Fruit fly (Drosophila melanogaster) whole organism, embryonic: Measurements from ENCODE around the gene Rab9Db.

Experiments
- Antp ChIP-seq: fragments of 200-800 bp; sonication (Bioruptor generic); optimal IDR thresholded peaks from 3 replicates; lab custom pipeline; 2016; ENCODE audit warnings: missing biosample characterization, missing genetic modification characterization
- BEAF-32 ChIP-seq: fragments of 200-800 bp; sonication (Bioruptor generic); optimal IDR thresholded peaks from 3 replicates; lab custom pipeline; 2017; ENCODE audit warnings: missing biosample characterization, missing genetic modification characterization, mild to moderate bottlenecking, moderate library complexity, missing genetic modification reagents
- CG10147 ChIP-seq: fragments of 200-800 bp; sonication (Bioruptor generic); optimal IDR thresholded peaks from 2 replicates; lab custom pipeline; 2019; ENCODE audit warnings: missing biosample characterization, mild to moderate bottlenecking, missing genetic modification characterization, moderate library complexity
- CG10209 ChIP-seq: fragments of 200-800 bp; sonication (Bioruptor generic); optimal IDR thresholded peaks from 3 replicates; lab custom pipeline; 2017; ENCODE audit warnings: missing biosample characterization, mild to moderate bottlenecking, missing genetic modification characterization, missing genetic modification reagents
- CG10543 ChIP-seq: fragments of 200-800 bp; sonication (Bioruptor generic); optimal IDR thresholded peaks from 3 replicates; lab custom pipeline; 2017; ENCODE audit warnings: missing biosample characterization, mild to moderate bottlenecking, missing genetic modification characterization, moderate library complexity
- CG12659 ChIP-seq: fragments of 200-800 bp; sonication (Bioruptor generic); optimal IDR thresholded peaks from 3 replicates; lab custom pipeline; 2017; ENCODE audit warnings: mild to moderate bottlenecking, missing biosample characterization, missing genetic modification reagents, missing genetic modification characterization
- CG14710 ChIP-seq: fragments of 200-800 bp; sonication (Bioruptor generic); optimal IDR thresholded peaks from 3 replicates; lab custom pipeline; 2019; ENCODE audit warnings: missing biosample characterization, mild to moderate bottlenecking, missing genetic modification characterization, moderate library complexity
- CG15479 ChIP-seq: fragments of 200-800 bp; sonication (Bioruptor generic); optimal IDR thresholded peaks from 3 replicates; lab custom pipeline; 2019; ENCODE audit warnings: missing biosample characterization, mild to moderate bottlenecking, missing genetic modification characterization, moderate library complexity
- CG2116 ChIP-seq: fragments of 200-800 bp; sonication (Bioruptor generic); optimal IDR thresholded peaks from 3 replicates; lab custom pipeline; 2018; ENCODE audit warnings: missing biosample characterization, mild to moderate bottlenecking, missing genetic modification characterization
- CG3065 ChIP-seq: fragments of 200-800 bp; sonication (Bioruptor generic); optimal IDR thresholded peaks from 2 replicates; lab custom pipeline; 2016; ENCODE audit warnings: missing biosample characterization, missing genetic modification characterization
- CG3838 ChIP-seq: fragments of 200-800 bp; sonication (Bioruptor generic); optimal IDR thresholded peaks from 3 replicates; lab custom pipeline; 2016; ENCODE audit warnings: missing biosample characterization, missing genetic modification characterization
- CG3847 ChIP-seq: fragments of 200-800 bp; sonication (Bioruptor generic); IDR thresholded peaks from 2 replicates; pipeline ENCODE4 v1.3.6; 2022; ENCODE audit warnings: missing biosample characterization, missing genetic modification characterization
- CG4854 ChIP-seq: fragments of 200-800 bp; sonication (Bioruptor generic); optimal IDR thresholded peaks from 2 replicates; lab custom pipeline; 2016; ENCODE audit warnings: missing biosample characterization, missing genetic modification characterization, inconsistent platforms
- CG6272 ChIP-seq: fragments of 200-800 bp; sonication (Bioruptor generic); IDR thresholded peaks from 2 replicates; pipeline ENCODE4 v1.3.6; 2022; ENCODE audit warnings: missing biosample characterization, missing genetic modification characterization
- CG7786 ChIP-seq: fragments of 200-800 bp; sonication (Bioruptor generic); optimal IDR thresholded peaks from 2 replicates; lab custom pipeline; 2016; ENCODE audit warnings: missing biosample characterization, missing genetic modification characterization
- CG9215 ChIP-seq: fragments of 200-800 bp; sonication (Bioruptor generic); IDR thresholded peaks from 2 replicates; pipeline ENCODE4 v1.3.6; 2022; ENCODE audit warnings: missing biosample characterization, missing genetic modification characterization
- Chrac-16 ChIP-seq: fragments of 200-800 bp; sonication (Bioruptor generic); optimal IDR thresholded peaks from 3 replicates; lab custom pipeline; 2016; ENCODE audit warnings: missing biosample characterization, missing genetic modification characterization
- D ChIP-seq, 2 experiments: fragments of 200-800 bp in 1 of 2; fragments of >200 bp in 1 of 2; sonication (Bioruptor generic) in 1 of 2; optimal IDR thresholded peaks; 2 replicates in 1 of 2; 3 replicates in 1 of 2; lab custom pipeline; 2017; ENCODE audit warnings: mild to moderate bottlenecking in 1 of 2, missing biosample characterization in 1 of 2, missing genetic modification characterization in 1 of 2, missing genetic modification reagents in 1 of 2
- Dip2 ChIP-seq: fragments of 200-800 bp; sonication (Bioruptor generic); IDR thresholded peaks from 2 replicates; pipeline ENCODE4 v1.3.6; 2022; ENCODE audit warnings: missing biosample characterization, missing genetic modification characterization
- Doc3 ChIP-seq: fragments of 200-800 bp; sonication (Bioruptor generic); IDR thresholded peaks from 3 replicates; pipeline ENCODE4 v1.3.6; 2022; ENCODE audit warnings: missing biosample characterization, missing genetic modification characterization; ENCODE audit not compliant: partially characterized antibody
- Dref ChIP-seq: fragments of 200-800 bp; sonication (Bioruptor generic); IDR thresholded peaks from 2 replicates; pipeline ENCODE4 v1.3.6; 2022; ENCODE audit warnings: missing biosample characterization, missing genetic modification characterization
- Fer2 ChIP-seq: fragments of 200-800 bp; sonication (Bioruptor generic); optimal IDR thresholded peaks from 2 replicates; lab custom pipeline; 2018; ENCODE audit warnings: missing biosample characterization, mild to moderate bottlenecking, missing genetic modification characterization, moderate library complexity
- Gug ChIP-seq: fragments of 200-800 bp; sonication (Bioruptor generic); IDR thresholded peaks from 4 replicates; pipeline ENCODE4 v1.3.6; 2022; ENCODE audit warnings: missing biosample characterization, missing genetic modification characterization
- Hr3 ChIP-seq: fragments of 200-800 bp; sonication (Bioruptor generic); optimal IDR thresholded peaks from 3 replicates; lab custom pipeline; 2016; ENCODE audit warnings: missing biosample characterization, missing genetic modification characterization
- MESR4 ChIP-seq: fragments of 200-800 bp; sonication (Bioruptor generic); optimal IDR thresholded peaks from 2 replicates; lab custom pipeline; 2018; ENCODE audit warnings: missing biosample characterization, mild to moderate bottlenecking, missing genetic modification characterization, moderate library complexity
- Nf-YA ChIP-seq: fragments of 200-800 bp; sonication (Bioruptor generic); IDR thresholded peaks from 2 replicates; pipeline ENCODE4 v1.3.6; 2022; ENCODE audit warnings: missing biosample characterization, missing genetic modification characterization
- NfI ChIP-seq: fragments of 200-800 bp; sonication (Bioruptor generic); optimal IDR thresholded peaks from 3 replicates; lab custom pipeline; 2018; ENCODE audit warnings: missing biosample characterization, mild to moderate bottlenecking, missing genetic modification characterization, moderate library complexity
- Sox102F ChIP-seq: fragments of 200-800 bp; sonication (Bioruptor generic); optimal IDR thresholded peaks from 2 replicates; lab custom pipeline; 2018; ENCODE audit warnings: missing biosample characterization, mild to moderate bottlenecking, missing genetic modification characterization, moderate library complexity
- Trl ChIP-seq, 3 experiments: fragments of >200 bp in 2 of 3; fragments of 200-800 bp in 1 of 3; sonication (Bioruptor generic) in 1 of 3; optimal IDR thresholded peaks; 2 replicates in 1 of 3; 3 replicates in 2 of 3; lab custom pipeline; 2016 to 2017; ENCODE audit warnings: missing biosample characterization in 1 of 3, missing genetic modification characterization in 1 of 3
- YL-1 ChIP-seq: fragments of 200-800 bp; sonication (Bioruptor generic); optimal IDR thresholded peaks from 3 replicates; lab custom pipeline; 2017; ENCODE audit warnings: missing biosample characterization, mild to moderate bottlenecking, missing genetic modification characterization
- amos ChIP-seq: fragments of 200-800 bp; sonication (Bioruptor generic); IDR thresholded peaks from 2 replicates; pipeline ENCODE4 v1.3.6; 2022; ENCODE audit warnings: missing biosample characterization, missing genetic modification characterization; ENCODE audit not compliant: partially characterized antibody
- bab2 ChIP-seq: fragments of 200-800 bp; sonication (Bioruptor generic); optimal IDR thresholded peaks from 2 replicates; lab custom pipeline; 2016; ENCODE audit warnings: missing biosample characterization, missing genetic modification characterization
- bcd ChIP-seq: fragments of 200-800 bp; sonication (Bioruptor generic); optimal IDR thresholded peaks from 2 replicates; lab custom pipeline; 2017; ENCODE audit warnings: missing biosample characterization, mild to moderate bottlenecking, missing genetic modification characterization
- cato ChIP-seq: fragments of 200-800 bp; sonication (Bioruptor generic); optimal IDR thresholded peaks from 2 replicates; lab custom pipeline; 2016; ENCODE audit warnings: missing biosample characterization, missing genetic modification characterization, borderline replicate concordance
- danr ChIP-seq: fragments of 200-800 bp; sonication (Bioruptor generic); IDR thresholded peaks from 2 replicates; pipeline ENCODE4 v1.3.6; 2022; ENCODE audit warnings: missing biosample characterization, missing genetic modification characterization
- disco-r ChIP-seq: fragments of 200-800 bp; sonication (Bioruptor generic); optimal IDR thresholded peaks from 2 replicates; lab custom pipeline; 2016; ENCODE audit warnings: missing biosample characterization, missing genetic modification characterization
- dmrt99B ChIP-seq: fragments of 200-800 bp; sonication (Bioruptor generic); optimal IDR thresholded peaks from 2 replicates; lab custom pipeline; 2018; ENCODE audit warnings: missing biosample characterization, mild to moderate bottlenecking, missing genetic modification characterization, moderate library complexity
- emc ChIP-seq: fragments of 200-800 bp; sonication (Bioruptor generic); optimal IDR thresholded peaks from 2 replicates; lab custom pipeline; 2016; ENCODE audit warnings: missing biosample characterization, missing genetic modification characterization
- gce ChIP-seq: fragments of 200-800 bp; sonication (Bioruptor generic); IDR thresholded peaks from 3 replicates; pipeline ENCODE4 v1.3.6; 2022; ENCODE audit warnings: missing biosample characterization, missing genetic modification characterization
- kah ChIP-seq: fragments of 200-800 bp; sonication (Bioruptor generic); optimal IDR thresholded peaks from 2 replicates; lab custom pipeline; 2018; ENCODE audit warnings: missing biosample characterization, mild to moderate bottlenecking, missing genetic modification characterization
- ken ChIP-seq: fragments of 200-800 bp; sonication (Bioruptor generic); IDR thresholded peaks from 3 replicates; pipeline ENCODE4 v1.3.6; 2022; ENCODE audit warnings: missing biosample characterization, missing genetic modification characterization
- knrl ChIP-seq: fragments of 200-800 bp; sonication (Bioruptor generic); IDR thresholded peaks from 3 replicates; pipeline ENCODE4 v1.3.6; 2022; ENCODE audit warnings: missing biosample characterization, missing genetic modification characterization; ENCODE audit not compliant: partially characterized antibody
- lbe ChIP-seq: fragments of 200-800 bp; sonication (Bioruptor generic); optimal IDR thresholded peaks from 2 replicates; lab custom pipeline; 2016; ENCODE audit warnings: missing biosample characterization, mild to moderate bottlenecking, missing genetic modification characterization
- lola ChIP-seq, 3 experiments: fragments of >200 bp in 2 of 3; fragments of 200-800 bp in 1 of 3; sonication (Bioruptor generic) in 1 of 3; optimal IDR thresholded peaks; 2 replicates each; lab custom pipeline; 2017 to 2019; ENCODE audit warnings: missing biosample characterization in 3 of 3, missing genetic modification characterization in 3 of 3, mild to moderate bottlenecking in 1 of 3, moderate library complexity in 1 of 3
- onecut ChIP-seq: fragments of 200-800 bp; sonication (Bioruptor generic); IDR thresholded peaks from 2 replicates; pipeline ENCODE4 v1.3.6; 2022; ENCODE audit warnings: missing biosample characterization, missing genetic modification characterization
- org-1 ChIP-seq: fragments of 200-800 bp; sonication (Bioruptor generic); optimal IDR thresholded peaks from 2 replicates; lab custom pipeline; 2017; ENCODE audit warnings: missing biosample characterization, missing genetic modification characterization
- sc ChIP-seq, 3 experiments: fragments of >200 bp in 2 of 3; fragments of 200-800 bp in 1 of 3; sonication (Bioruptor generic) in 1 of 3; optimal IDR thresholded peaks; 2 replicates in 2 of 3; 3 replicates in 1 of 3; lab custom pipeline; 2017; ENCODE audit warnings: mild to moderate bottlenecking in 1 of 3, missing biosample characterization in 1 of 3, missing genetic modification characterization in 1 of 3, missing genetic modification reagents in 1 of 3
- shn ChIP-seq: fragments of 200-800 bp; sonication (Bioruptor generic); optimal IDR thresholded peaks from 3 replicates; lab custom pipeline; 2016; ENCODE audit warnings: missing biosample characterization, missing genetic modification characterization
- tin ChIP-seq: fragments of 200-800 bp; sonication (Bioruptor generic); optimal IDR thresholded peaks from 3 replicates; lab custom pipeline; 2016; ENCODE audit warnings: missing biosample characterization, missing genetic modification characterization

The Rab9Db gene

DNA sequence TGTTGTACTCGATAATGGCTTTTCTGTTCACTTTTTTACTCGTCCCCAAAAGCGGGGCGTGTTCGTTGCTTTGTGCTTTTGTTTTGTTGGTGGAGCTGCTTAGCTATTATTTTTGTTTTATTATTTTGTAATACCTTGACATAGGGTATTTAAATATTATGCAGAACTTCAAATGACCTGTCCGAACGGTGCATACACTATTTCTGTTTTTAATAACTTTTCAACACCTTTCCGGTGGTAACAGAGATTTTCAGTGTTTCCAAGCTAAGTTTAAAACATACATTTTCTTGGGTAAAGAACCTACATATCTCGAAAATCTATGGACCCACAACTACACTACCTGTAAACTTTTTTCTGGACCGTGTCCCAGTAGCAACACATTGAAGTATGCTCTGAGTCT is 35.6 kb downstream of the Rab9Db start (continued):
- TF ChIP-seq Chrac-16 = no peak
- no peak for TF ChIP-seq CG14710 (tag; lab: Kevin White, UChicago)
- no peak for TF ChIP-seq kah (GFP tag; lab: Kevin White, UChicago)
- peak; percentile 5 for TF ChIP-seq CG4854 (GFP tag; lab: Kevin White, UChicago)
- TF ChIP-seq Nf-YA (GFP tag; lab: Robert Waterston, UW) = no peak
- TF ChIP-seq CG2116 = no peak
- no peak for TF ChIP-seq BEAF-32 (GFP tag; lab: Kevin White, UChicago)
- TF ChIP-seq D (optimal IDR thresholded peaks at IDR 0.05; lab: Kevin White, UChicago) = no peak
- TF ChIP-seq D (GFP tag; optimal IDR thresholded peaks at IDR 0.05; lab: Kevin White, UChicago) = no peak
- peak; percentile 30 for TF ChIP-seq CG12659 (GFP tag; lab: Kevin White, UChicago)
- TF ChIP-seq Trl (optimal IDR thresholded peaks at IDR 0.05; lab: Kevin White, UChicago) = no peak
- TF ChIP-seq Trl (GFP tag; optimal IDR thresholded peaks at IDR 0.05; lab: Kevin White, UChicago) = peak; percentile 44
- TF ChIP-seq CG10543 (GFP tag; lab: Kevin White, UChicago) = no peak
- no peak for TF ChIP-seq knrl (GFP tag; lab: Robert Waterston, UW)
- no peak for TF ChIP-seq Dip2 (GFP tag; lab: Robert Waterston, UW)
- TF ChIP-seq bcd (GFP tag; lab: Kevin White, UChicago) = no peak
- TF ChIP-seq dmrt99B = no peak
- TF ChIP-seq shn = no peak
- TF ChIP-seq MESR4 (GFP tag; lab: Kevin White, UChicago) = no peak
- peak; percentile 63 for TF ChIP-seq bab2
- peak; percentile 32; the same call in 1 of the 2 replicates for TF ChIP-seq CG3847 (GFP tag; lab: Robert Waterston, UW)
- TF ChIP-seq amos (GFP tag; lab: Robert Waterston, UW) = no peak
- TF ChIP-seq Hr3 = peak; percentile 25
- TF ChIP-seq Doc3 (GFP tag; lab: Robert Waterston, UW) = no peak
- TF ChIP-seq NfI (GFP tag; lab: Kevin White, UChicago) = no peak
- peak; percentile 20 for TF ChIP-seq CG10147 (GFP tag; lab: Kevin White, UChicago)
- no peak; the same call in none of the 2 replicates for TF ChIP-seq onecut (GFP tag; lab: Robert Waterston, UW)
- no peak for TF ChIP-seq CG3065 (GFP tag; lab: Kevin White, UChicago)
- no peak for TF ChIP-seq YL-1 (GFP tag; lab: Kevin White, UChicago)
- peak; percentile 22 for TF ChIP-seq Sox102F (GFP tag; lab: Kevin White, UChicago)
- peak; percentile 30 for TF ChIP-seq Fer2 (tag; lab: Kevin White, UChicago)
- TF ChIP-seq cato (GFP tag; lab: Kevin White, UChicago) = no peak
- TF ChIP-seq Gug (GFP tag; lab: Robert Waterston, UW) = peak; percentile 10; the same call in 1 of the 4 replicates
- no peak for TF ChIP-seq CG3838 (GFP tag; lab: Kevin White, UChicago)
- no peak for TF ChIP-seq lola (GFP tag; optimal IDR thresholded peaks at IDR 0.05; lab: Kevin White, UChicago)
- TF ChIP-seq Dref (GFP tag; lab: Robert Waterston, UW) = no peak
- no peak for TF ChIP-seq CG6272 (GFP tag; lab: Robert Waterston, UW)
- TF ChIP-seq CG9215 (GFP tag; lab: Robert Waterston, UW) = 0 out of 2 replicates have a peak, but pooled peaks have one; percentile 24
- no peak for TF ChIP-seq ken
- TF ChIP-seq gce = no peak
- TF ChIP-seq sc (optimal IDR thresholded peaks at IDR 0.05; lab: Kevin White, UChicago) = no peak
- no peak for TF ChIP-seq sc (GFP tag; optimal IDR thresholded peaks at IDR 0.05; lab: Kevin White, UChicago)
- TF ChIP-seq Antp (GFP tag; lab: Kevin White, UChicago) = no peak
- no peak for TF ChIP-seq CG10209 (GFP tag; lab: Kevin White, UChicago)
- TF ChIP-seq disco-r = no peak
- TF ChIP-seq lbe (GFP tag; lab: Kevin White, UChicago) = no peak
- no peak for TF ChIP-seq CG15479 (GFP tag; lab: Kevin White, UChicago)
- TF ChIP-seq CG7786 = no peak
- TF ChIP-seq tin (GFP tag; lab: Kevin White, UChicago) = peak; percentile 2
- TF ChIP-seq org-1 (GFP tag; lab: Kevin White, UChicago) = peak; percentile 6
- TF ChIP-seq danr (GFP tag; lab: Robert Waterston, UW) = 0 out of 2 replicates have a peak, but pooled peaks have one; percentile 16
- TF ChIP-seq emc = no peak
